Fruit fly (Drosophila melanogaster) whole organism, embryonic: Measurements from ENCODE around the gene CG42852.

Experiments
- Antp ChIP-seq: fragments of 200-800 bp; sonication (Bioruptor generic); optimal IDR thresholded peaks from 3 replicates; lab custom pipeline; 2016; ENCODE audit warnings: missing biosample characterization, missing genetic modification characterization
- BEAF-32 ChIP-seq: fragments of 200-800 bp; sonication (Bioruptor generic); optimal IDR thresholded peaks from 3 replicates; lab custom pipeline; 2017; ENCODE audit warnings: missing biosample characterization, missing genetic modification characterization, mild to moderate bottlenecking, moderate library complexity, missing genetic modification reagents
- CG10543 ChIP-seq: fragments of 200-800 bp; sonication (Bioruptor generic); optimal IDR thresholded peaks from 3 replicates; lab custom pipeline; 2017; ENCODE audit warnings: missing biosample characterization, mild to moderate bottlenecking, missing genetic modification characterization, moderate library complexity
- CG12744 ChIP-seq: fragments of 200-800 bp; sonication (Bioruptor generic); optimal IDR thresholded peaks from 2 replicates; lab custom pipeline; 2016; ENCODE audit warnings: missing biosample characterization, missing genetic modification characterization
- CG15696 ChIP-seq: fragments of 200-800 bp; sonication (Bioruptor generic); optimal IDR thresholded peaks from 2 replicates; lab custom pipeline; 2019; ENCODE audit warnings: missing biosample characterization, mild to moderate bottlenecking, missing genetic modification characterization, moderate library complexity
- CG17385 ChIP-seq: fragments of 200-800 bp; sonication (Bioruptor generic); optimal IDR thresholded peaks from 3 replicates; lab custom pipeline; 2018; ENCODE audit warnings: missing biosample characterization, mild to moderate bottlenecking, missing genetic modification characterization
- CG18599 ChIP-seq: fragments of 200-800 bp; sonication (Bioruptor generic); optimal IDR thresholded peaks from 3 replicates; lab custom pipeline; 2017; ENCODE audit warnings: missing biosample characterization, missing genetic modification characterization, mild to moderate bottlenecking, moderate library complexity, missing genetic modification reagents
- CG2678 ChIP-seq: fragments of 200-800 bp; sonication (Bioruptor generic); optimal IDR thresholded peaks from 3 replicates; lab custom pipeline; 2019; ENCODE audit warnings: missing biosample characterization, mild to moderate bottlenecking, missing genetic modification characterization, moderate library complexity
- CG31224 ChIP-seq: fragments of 200-800 bp; sonication (Bioruptor generic); IDR thresholded peaks from 2 replicates; pipeline ENCODE4 v1.3.6; 2022; ENCODE audit warnings: missing biosample characterization, missing genetic modification characterization
- CG33213 ChIP-seq: fragments of 200-800 bp; sonication (Bioruptor generic); optimal IDR thresholded peaks from 3 replicates; lab custom pipeline; 2016; ENCODE audit warnings: missing biosample characterization, missing genetic modification characterization
- CG33557 ChIP-seq: fragments of 200-800 bp; sonication (Bioruptor generic); optimal IDR thresholded peaks from 2 replicates; lab custom pipeline; 2019; ENCODE audit warnings: missing biosample characterization, mild to moderate bottlenecking, missing genetic modification characterization, moderate library complexity
- CG3407 ChIP-seq: fragments of 200-800 bp; sonication (Bioruptor generic); optimal IDR thresholded peaks from 2 replicates; lab custom pipeline; 2018; ENCODE audit warnings: missing biosample characterization, mild to moderate bottlenecking, missing genetic modification characterization
- CG43689 ChIP-seq: fragments of 200-800 bp; sonication (Bioruptor generic); IDR thresholded peaks from 2 replicates; pipeline ENCODE4 v1.3.6; 2022; ENCODE audit warnings: missing biosample characterization, missing genetic modification characterization
- CG6689 ChIP-seq: fragments of 200-800 bp; sonication (Bioruptor generic); IDR thresholded peaks from 2 replicates; pipeline ENCODE4 v1.3.6; 2022; ENCODE audit warnings: missing biosample characterization, missing genetic modification characterization
- CG6813 ChIP-seq: fragments of 200-800 bp; sonication (Bioruptor generic); optimal IDR thresholded peaks from 2 replicates; lab custom pipeline; 2017; ENCODE audit warnings: missing biosample characterization, missing genetic modification characterization, mild to moderate bottlenecking, moderate library complexity, missing genetic modification reagents
- D19A ChIP-seq: fragments of 200-800 bp; optimal IDR thresholded peaks from 3 replicates; lab custom pipeline; 2019; ENCODE audit warnings: missing biosample characterization, mild to moderate bottlenecking, missing genetic modification characterization, moderate library complexity
- Fer1 ChIP-seq: fragments of 200-800 bp; sonication (Bioruptor generic); optimal IDR thresholded peaks from 2 replicates; lab custom pipeline; 2017; ENCODE audit warnings: missing biosample characterization, mild to moderate bottlenecking, missing genetic modification characterization
- HmgZ ChIP-seq: fragments of 200-800 bp; sonication (Bioruptor generic); optimal IDR thresholded peaks from 2 replicates; lab custom pipeline; 2018; ENCODE audit warnings: missing biosample characterization, mild to moderate bottlenecking, missing genetic modification characterization
- Med ChIP-seq: fragments of 200-800 bp; sonication (Bioruptor generic); peaks from one replicate; lab custom pipeline; 2016; ENCODE audit warnings: missing biosample characterization, missing genetic modification characterization, mild to moderate bottlenecking, inconsistent platforms, moderate library complexity
- NC2α ChIP-seq: fragments of 200-800 bp; sonication (Bioruptor generic); optimal IDR thresholded peaks from 2 replicates; lab custom pipeline; 2016; ENCODE audit warnings: missing biosample characterization, missing genetic modification characterization
- Pdp1 ChIP-seq, 2 experiments: fragments of 200-800 bp; sonication (Bioruptor generic); optimal IDR thresholded peaks; 3 replicates each; lab custom pipeline; 2016; ENCODE audit warnings: missing biosample characterization in 2 of 2, missing genetic modification characterization in 2 of 2, mild to moderate bottlenecking in 1 of 2, moderate library complexity in 1 of 2
- Scr ChIP-seq: fragments of 200-800 bp; sonication (Bioruptor generic); IDR thresholded peaks from 2 replicates; pipeline ENCODE4 v1.3.6; 2022; ENCODE audit warnings: missing biosample characterization, missing genetic modification characterization; ENCODE audit not compliant: partially characterized antibody
- ab ChIP-seq: fragments of 200-800 bp; sonication (Bioruptor generic); optimal IDR thresholded peaks from 2 replicates; lab custom pipeline; 2016; ENCODE audit warnings: missing biosample characterization, missing genetic modification characterization
- bab2 ChIP-seq: fragments of 200-800 bp; sonication (Bioruptor generic); optimal IDR thresholded peaks from 2 replicates; lab custom pipeline; 2016; ENCODE audit warnings: missing biosample characterization, missing genetic modification characterization
- btn ChIP-seq: fragments of 200-800 bp; sonication (Bioruptor generic); optimal IDR thresholded peaks from 2 replicates; lab custom pipeline; 2016; ENCODE audit warnings: missing biosample characterization, missing genetic modification characterization
- cato ChIP-seq: fragments of 200-800 bp; sonication (Bioruptor generic); optimal IDR thresholded peaks from 2 replicates; lab custom pipeline; 2016; ENCODE audit warnings: missing biosample characterization, missing genetic modification characterization, borderline replicate concordance
- cwo ChIP-seq: fragments of 200-800 bp; sonication (Bioruptor generic); optimal IDR thresholded peaks from 3 replicates; lab custom pipeline; 2017; ENCODE audit warnings: missing biosample characterization, missing genetic modification characterization, mild to moderate bottlenecking, moderate library complexity, missing genetic modification reagents
- exex ChIP-seq: fragments of 200-800 bp; sonication (Bioruptor generic); optimal IDR thresholded peaks from 4 replicates; lab custom pipeline; 2018; ENCODE audit warnings: missing biosample characterization, mild to moderate bottlenecking, missing genetic modification characterization, moderate library complexity
- ftz-f1 ChIP-seq: fragments of 200-800 bp; sonication (Bioruptor generic); optimal IDR thresholded peaks from 2 replicates; lab custom pipeline; 2016; ENCODE audit warnings: missing biosample characterization, missing genetic modification characterization
- fu2 ChIP-seq: fragments of 200-800 bp; sonication (Bioruptor generic); optimal IDR thresholded peaks from 2 replicates; lab custom pipeline; 2016; ENCODE audit warnings: missing biosample characterization, missing genetic modification characterization
- gfzf ChIP-seq: fragments of 200-800 bp; sonication (Bioruptor generic); optimal IDR thresholded peaks from 2 replicates; lab custom pipeline; 2016; ENCODE audit warnings: missing biosample characterization, mild to moderate bottlenecking, missing genetic modification characterization, moderate library complexity
- grn ChIP-seq: fragments of 200-800 bp; sonication (Bioruptor generic); optimal IDR thresholded peaks from 3 replicates; lab custom pipeline; 2017; ENCODE audit warnings: missing biosample characterization, missing genetic modification characterization
- hkb ChIP-seq, 2 experiments: fragments of 200-800 bp in 1 of 2; fragments of >200 bp in 1 of 2; sonication (Bioruptor generic) in 1 of 2; IDR thresholded peaks in 1 of 2; optimal IDR thresholded peaks in 1 of 2; 2 replicates each; pipeline versions ENCODE4 v1.3.6 to Lab custom; 2017 to 2022; ENCODE audit warnings: missing biosample characterization in 1 of 2, missing genetic modification characterization in 1 of 2
- jing ChIP-seq: fragments of 200-800 bp; sonication (Bioruptor generic); optimal IDR thresholded peaks from 2 replicates; lab custom pipeline; 2018; ENCODE audit warnings: missing biosample characterization, mild to moderate bottlenecking, missing genetic modification characterization
- lab ChIP-seq: fragments of 200-800 bp; sonication (Bioruptor generic); optimal IDR thresholded peaks from 3 replicates; lab custom pipeline; 2017; ENCODE audit warnings: missing biosample characterization, missing genetic modification characterization, mild to moderate bottlenecking, moderate library complexity, missing genetic modification reagents
- phol ChIP-seq: fragments of 200-800 bp; sonication (Bioruptor generic); optimal IDR thresholded peaks from 3 replicates; lab custom pipeline; 2018; ENCODE audit warnings: missing biosample characterization, mild to moderate bottlenecking, missing genetic modification characterization, moderate library complexity
- pros ChIP-seq: fragments of 200-800 bp; sonication (Bioruptor generic); optimal IDR thresholded peaks from 3 replicates; lab custom pipeline; 2019; ENCODE audit warnings: missing biosample characterization, mild to moderate bottlenecking, missing genetic modification characterization, moderate library complexity
- psq ChIP-seq: fragments of 200-800 bp; sonication (Bioruptor generic); optimal IDR thresholded peaks from 2 replicates; lab custom pipeline; 2017; ENCODE audit warnings: missing biosample characterization, missing genetic modification characterization
- sens ChIP-seq: fragments of 200-800 bp; sonication (Bioruptor generic); peaks from one replicate; lab custom pipeline; 2016; ENCODE audit warnings: missing biosample characterization, missing genetic modification characterization
- slp2 ChIP-seq: fragments of 200-800 bp; sonication (Bioruptor generic); optimal IDR thresholded peaks from 2 replicates; lab custom pipeline; 2016; ENCODE audit warnings: missing biosample characterization, missing genetic modification characterization
- sug ChIP-seq: fragments of 200-800 bp; optimal IDR thresholded peaks from 2 replicates; lab custom pipeline; 2019; ENCODE audit warnings: missing biosample characterization, mild to moderate bottlenecking, missing genetic modification characterization, moderate library complexity
- wdn ChIP-seq: fragments of 200-800 bp; sonication (Bioruptor generic); IDR thresholded peaks from 2 replicates; pipeline ENCODE4 v1.3.6; 2022; ENCODE audit warnings: missing biosample characterization, missing genetic modification characterization

The CG42852 gene

dm6 chr3L:16708738-16709350 lies 46.4 kb upstream of the CG42852 start (continued):
- TF ChIP-seq D19A (tag; lab: Kevin White, UChicago) (peak; percentile 32), Med (GFP tag; lab: Kevin White, UChicago) (peak; percentile 75), Fer1 (GFP tag; lab: Kevin White, UChicago) (peak; percentile 1), phol (no peak), jing (GFP tag; lab: Kevin White, UChicago) (no peak), sens (GFP tag; lab: Kevin White, UChicago) (peak; percentile 61), HmgZ (tag; lab: Kevin White, UChicago) (peak; percentile 22), cwo (peak; percentile 29), btn (GFP tag; lab: Kevin White, UChicago) (no peak), gfzf (GFP tag; lab: Kevin White, UChicago) (no peak), cato (no peak), exex (peak; percentile 41), sug (tag; lab: Kevin White, UChicago) (peak; percentile 82), pros (GFP tag; lab: Kevin White, UChicago) (peak; percentile 82), CG33557 (GFP tag; lab: Kevin White, UChicago) (no peak), slp2 (no peak), ftz-f1 (peak; percentile 14), CG2678 (tag; lab: Kevin White, UChicago) (peak; percentile 25), CG6689 (no peak), CG10543 (GFP tag; lab: Kevin White, UChicago) (peak; percentile 22), NC2α (no peak), CG12744 (GFP tag; lab: Kevin White, UChicago) (no peak), CG3407 (GFP tag; lab: Kevin White, UChicago) (no peak), CG33213 (peak; percentile 11), lab (GFP tag; lab: Kevin White, UChicago) (peak; percentile 20), CG43689 (no peak), Scr (GFP tag; lab: Robert Waterston, UW) (no peak), psq (GFP tag; lab: Kevin White, UChicago) (no peak), Antp (GFP tag; lab: Kevin White, UChicago) (no peak), fu2 (GFP tag; lab: Kevin White, UChicago) (no peak), BEAF-32 (GFP tag; lab: Kevin White, UChicago) (no peak), grn (GFP tag; lab: Kevin White, UChicago) (peak; percentile 76), CG6813 (no peak), ab (GFP tag; lab: Kevin White, UChicago) (no peak), CG15696 (tag; lab: Kevin White, UChicago) (no peak), wdn (GFP tag; lab: Robert Waterston, UW) (peak; percentile 7; the same call in 1 of the 2 replicates), Pdp1 (GFP tag; optimal IDR thresholded peaks at IDR 0.05; lab: Kevin White, UChicago) (peak in 1 of 2 experiments; percentile 4), hkb (optimal IDR thresholded peaks at IDR 0.05; lab: Kevin White, UChicago) (no peak), hkb (GFP tag; IDR thresholded peaks at IDR 0.05; lab: Robert Waterston, UW) (0 out of 2 replicates have a peak, but pooled peaks have one; percentile 20), CG17385 (GFP tag; lab: Kevin White, UChicago) (peak; percentile 46), CG31224 (GFP tag; lab: Robert Waterston, UW) (no peak), bab2 (GFP tag; lab: Kevin White, UChicago) (no peak), CG18599 (GFP tag; lab: Kevin White, UChicago) (peak; percentile 33)
- TF ChIP-seq, all 482 proteins: peak for 33
